Worm (Caenorhabditis elegans): ENCODE measurements around the gene F36F12.1.

F36F12.1 gene

DNA sequence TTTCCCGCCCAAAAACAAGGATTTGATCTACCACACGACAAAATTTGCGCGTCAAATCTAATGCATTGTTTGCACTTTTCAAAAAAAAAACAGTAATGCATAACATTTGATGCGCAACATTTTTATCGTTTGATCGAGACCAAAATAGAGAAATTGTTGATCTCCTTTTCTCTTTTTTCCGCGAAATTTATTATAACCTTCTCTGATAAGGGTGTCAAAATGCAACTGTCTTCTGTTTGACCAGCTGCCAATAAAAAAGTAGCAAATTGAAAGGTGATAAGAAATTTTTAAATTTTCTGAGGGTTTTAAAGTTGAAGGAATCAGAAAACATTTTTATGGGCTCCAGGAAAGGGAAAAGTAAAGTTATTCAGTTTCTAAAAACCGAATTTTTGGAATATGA, 34.0 kb upstream of the F36F12.1 start (continued):
- TF ChIP-seq Y48G9A.11 (GFP tag; IDR thresholded peaks at IDR 0.05) = no peak
- no peak for TF ChIP-seq lsy-2 (tag; optimal IDR thresholded peaks at IDR 0.05)

- TF ChIP-seq dpl-1 (GFP tag; optimal IDR thresholded peaks at IDR 0.05) = peak; percentile 18
- TF ChIP-seq nhr-28 (tag; optimal IDR thresholded peaks at IDR 0.05) = peak; percentile 63
- peak; percentile 45; the same call in 1 of the 2 replicates for TF ChIP-seq arid-1 (GFP tag; conservative IDR thresholded peaks at IDR 0.05)
- TF ChIP-seq set-16 (GFP tag; IDR thresholded peaks at IDR 0.05) = 0 out of 2 replicates have a peak, but pooled peaks have one; percentile 27
- TF ChIP-seq sdz-12 (GFP tag; optimal IDR thresholded peaks at IDR 0.05) = no peak
- TF ChIP-seq hlh-11 (tag; optimal IDR thresholded peaks at IDR 0.05) = peak; percentile 61
- peak; percentile 36 for TF ChIP-seq mep-1 (tag; optimal IDR thresholded peaks at IDR 0.05)
- peak; percentile 40 for TF ChIP-seq mes-2 (tag; optimal IDR thresholded peaks at IDR 0.05; ENCODE audit: poor library complexity, severe bottlenecking)
- peak; percentile 69 for TF ChIP-seq nhr-11 (tag; optimal IDR thresholded peaks at IDR 0.05)
- TF ChIP-seq hmg-1.1 (GFP tag; IDR thresholded peaks at IDR 0.05) = peak; percentile 34; the same call in 1 of the 2 replicates
- no peak for TF ChIP-seq ZK546.5 (tag; optimal IDR thresholded peaks at IDR 0.05)
- TF ChIP-seq dve-1 (tag; optimal IDR thresholded peaks at IDR 0.05; ENCODE audit: insufficient read depth) = peak; percentile 4
- peak; percentile 52 for TF ChIP-seq dmd-6 (GFP tag; IDR thresholded peaks at IDR 0.05)
- TF ChIP-seq aha-1 (tag) = peak; percentile 60
- no peak for TF ChIP-seq fkh-10 (GFP tag; optimal IDR thresholded peaks at IDR 0.05)
- no peak for TF ChIP-seq lin-1 (GFP tag; IDR thresholded peaks at IDR 0.05)
- TF ChIP-seq mxl-3 (GFP tag; optimal IDR thresholded peaks at IDR 0.05) = peak; percentile 95
- no peak for TF ChIP-seq spr-3 (GFP tag; optimal IDR thresholded peaks at IDR 0.05)
- peak; percentile 24; the same call in 1 of the 2 replicates for TF ChIP-seq ctbp-1 (GFP tag; IDR thresholded peaks at IDR 0.05)
- 0 out of 2 replicates have a peak, but pooled peaks have one; percentile 8 for TF ChIP-seq ZK337.2 (GFP tag; IDR thresholded peaks at IDR 0.05)
- TF ChIP-seq mdl-1 (tag; optimal IDR thresholded peaks at IDR 0.05) = peak in 1 of 2 experiments; percentile 68
- TF ChIP-seq hlh-30 (tag; optimal IDR thresholded peaks at IDR 0.05; ENCODE audit: insufficient read depth) = peak; percentile 55
- TF ChIP-seq hif-1 (tag; optimal IDR thresholded peaks at IDR 0.05) = peak in 1 of 2 experiments; percentile 7
- TF ChIP-seq lsy-2 (tag; optimal IDR thresholded peaks at IDR 0.05) = peak in 1 of 2 experiments; percentile 13
These were observed 32.3 kb upstream of the F36F12.1 start for ce11 chrV:2135323-2135722.

DNA sequence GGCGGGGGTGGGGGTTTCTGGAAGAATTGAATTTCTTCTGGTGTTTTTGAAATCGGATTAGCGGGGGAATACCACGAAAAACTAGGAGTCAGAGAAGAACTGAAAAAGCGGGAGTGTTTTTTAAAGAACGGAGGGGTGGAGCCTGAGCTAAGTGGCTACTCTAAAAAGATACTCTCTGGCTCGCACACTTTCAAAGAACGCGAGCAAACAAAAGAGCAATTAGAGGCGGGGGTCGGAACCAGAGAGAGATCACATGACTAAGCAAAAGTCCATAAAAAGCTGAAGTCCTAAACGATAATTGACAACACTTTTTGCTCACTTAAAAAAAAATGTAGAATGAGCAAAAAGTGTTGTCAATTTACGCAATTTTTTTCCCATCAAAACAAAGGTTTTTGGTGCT, 31.3 kb upstream of the F36F12.1 start:
- TF ChIP-seq nhr-28 (tag; optimal IDR thresholded peaks at IDR 0.05) (no peak), attf-4 (tag; optimal IDR thresholded peaks at IDR 0.05) (no peak), hlh-11 (tag; optimal IDR thresholded peaks at IDR 0.05) (no peak), dmd-6 (GFP tag; IDR thresholded peaks at IDR 0.05) (no peak), mep-1 (tag; optimal IDR thresholded peaks at IDR 0.05) (peak; percentile 7), unc-62 (GFP tag; optimal IDR thresholded peaks at IDR 0.05 in 1 of 2) (peak in 1 of 2 experiments; percentile 14), unc-62 (tag; optimal IDR thresholded peaks at IDR 0.05) (no peak), ctbp-1 (GFP tag; IDR thresholded peaks at IDR 0.05) (no peak), zag-1 (tag; optimal IDR thresholded peaks at IDR 0.05) (no peak), mxl-2 (GFP tag; conservative IDR thresholded peaks at IDR 0.05) (no peak), hlh-30 (tag; optimal IDR thresholded peaks at IDR 0.05; ENCODE audit: insufficient read depth) (peak; percentile 62), saeg-2 (GFP tag; IDR thresholded peaks at IDR 0.05) (no peak), nhr-48 (tag; optimal IDR thresholded peaks at IDR 0.05) (no peak), daf-8 (GFP tag; IDR thresholded peaks at IDR 0.05) (no peak), nhr-237 (tag; optimal IDR thresholded peaks at IDR 0.05) (no peak), lin-15B (tag; optimal IDR thresholded peaks at IDR 0.05) (no peak), spr-3 (GFP tag; optimal IDR thresholded peaks at IDR 0.05) (no peak), nhr-76 (tag; optimal IDR thresholded peaks at IDR 0.05) (no peak), ZK337.2 (GFP tag; IDR thresholded peaks at IDR 0.05) (no peak), dmd-8 (GFP tag; IDR thresholded peaks at IDR 0.05) (no peak), F10B5.3 (tag; optimal IDR thresholded peaks at IDR 0.05) (no peak), dpl-1 (GFP tag; optimal IDR thresholded peaks at IDR 0.05) (no peak), spr-1 (tag; optimal IDR thresholded peaks at IDR 0.05) (no peak), lim-7 (GFP tag; IDR thresholded peaks at IDR 0.05) (0 out of 2 replicates have a peak, but pooled peaks have one; percentile 47), lsy-2 (tag; optimal IDR thresholded peaks at IDR 0.05) (peak in 1 of 2 experiments; percentile 26), Y48G9A.11 (GFP tag; IDR thresholded peaks at IDR 0.05) (0 out of 2 replicates have a peak, but pooled peaks have one; percentile 39), aha-1 (tag) (peak; percentile 78), Y105C5A.15 (GFP tag; IDR thresholded peaks at IDR 0.05) (no peak), egl-43 (GFP tag; IDR thresholded peaks at IDR 0.05) (peak; percentile 20; the same call in 1 of the 2 replicates), F44E2.7 (GFP tag; IDR thresholded peaks at IDR 0.05) (no peak), snpc-1.2 (GFP tag; IDR thresholded peaks at IDR 0.05) (no peak)

Measured in whole organism, L4 larva.